Worm (Caenorhabditis elegans) whole organism, L2 larva: ENCODE data around the gene str-88.
"Not testable (repeated sequence)": the region's sequence is repeated elsewhere in the genome, so short reads cannot be mapped to it uniquely, and the experiment has no call there.

Source experiments
- C34F6.9 ChIP-seq: fragments of 150-350 bp; optimal IDR thresholded peaks from 2 replicates; lab custom pipeline; 2014; ENCODE audit warnings: missing biosample characterization, missing genetic modification characterization
- R02D3.7 ChIP-seq: fragments of 150-350 bp; optimal IDR thresholded peaks from 2 replicates; lab custom pipeline; 2014; ENCODE audit warnings: missing biosample characterization, missing genetic modification characterization
- ZK546.5 ChIP-seq: sonication (generic microtip); optimal IDR thresholded peaks from 2 replicates; lab custom pipeline; 2017; ENCODE audit warnings: missing biosample characterization, missing genetic modification characterization
- blmp-1 ChIP-seq: sonication (generic microtip); optimal IDR thresholded peaks from 2 replicates; lab custom pipeline; 2017; ENCODE audit warnings: missing genetic modification characterization, mild to moderate bottlenecking, missing compliant biosample characterization, antibody characterized with exemption, moderate library complexity; ENCODE audit not compliant: insufficient read depth
- ceh-16 ChIP-seq: fragments of 150-350 bp; optimal IDR thresholded peaks from 2 replicates; lab custom pipeline; 2014; ENCODE audit warnings: missing biosample characterization, missing genetic modification characterization
- ceh-82 ChIP-seq: fragments of 150-350 bp; optimal IDR thresholded peaks from 2 replicates; lab custom pipeline; 2014; ENCODE audit warnings: missing biosample characterization, missing genetic modification characterization
- dmd-4 ChIP-seq: sonication (generic microtip); optimal IDR thresholded peaks from 2 replicates; lab custom pipeline; 2017; ENCODE audit warnings: missing biosample characterization, missing genetic modification characterization
- egl-27 ChIP-seq: sonication (generic microtip); optimal IDR thresholded peaks from 3 replicates; lab custom pipeline; 2017; ENCODE audit warnings: missing biosample characterization, missing genetic modification reagents, missing genetic modification characterization
- elt-1 ChIP-seq: fragments of 150-350 bp; optimal IDR thresholded peaks from 2 replicates; lab custom pipeline; 2014; ENCODE audit warnings: missing biosample characterization, missing genetic modification characterization
- elt-3 ChIP-seq: sonication (generic microtip); optimal IDR thresholded peaks from 2 replicates; lab custom pipeline; 2017; ENCODE audit warnings: missing biosample characterization, missing genetic modification characterization
- fos-1 ChIP-seq: fragments of 150-350 bp; optimal IDR thresholded peaks from 2 replicates; lab custom pipeline; 2014; ENCODE audit warnings: missing biosample characterization, missing genetic modification characterization
- gmeb-1 ChIP-seq: fragments of 150-350 bp; optimal IDR thresholded peaks from 2 replicates; lab custom pipeline; 2014; ENCODE audit warnings: missing biosample characterization, missing genetic modification characterization
- lin-11 ChIP-seq: fragments of 150-350 bp; sonication (generic microtip); optimal IDR thresholded peaks from 2 replicates; lab custom pipeline; 2014; ENCODE audit warnings: missing biosample characterization, missing genetic modification characterization, inconsistent platforms, mixed read lengths
- lin-13 ChIP-seq: fragments of 150-350 bp; optimal IDR thresholded peaks from 2 replicates; lab custom pipeline; 2014; ENCODE audit warnings: missing biosample characterization, missing genetic modification reagents, missing genetic modification characterization
- lin-39 ChIP-seq: fragments of 150-350 bp; optimal IDR thresholded peaks from 2 replicates; lab custom pipeline; 2014; ENCODE audit warnings: missing biosample characterization, missing genetic modification reagents, missing genetic modification characterization
- mab-5 ChIP-seq: fragments of 150-350 bp; optimal IDR thresholded peaks from 2 replicates; lab custom pipeline; 2014; ENCODE audit warnings: missing biosample characterization, missing genetic modification characterization
- mbf-1 ChIP-seq: sonication (generic microtip); optimal IDR thresholded peaks from 2 replicates; lab custom pipeline; 2017; ENCODE audit warnings: missing biosample characterization, missing genetic modification characterization
- mdl-1 ChIP-seq, 2 experiments: fragments of 150-350 bp in 1 of 2; sonication (generic microtip) in 1 of 2; optimal IDR thresholded peaks; 2 replicates each; lab custom pipeline; 2017; ENCODE audit warnings: missing biosample characterization in 2 of 2, missing genetic modification characterization in 2 of 2
- nhr-10 ChIP-seq: sonication (generic microtip); optimal IDR thresholded peaks from 2 replicates; lab custom pipeline; 2017; ENCODE audit warnings: missing biosample characterization, missing genetic modification characterization
- nhr-11 ChIP-seq: fragments of 150-350 bp; optimal IDR thresholded peaks from 2 replicates; lab custom pipeline; 2014; ENCODE audit warnings: missing biosample characterization, missing genetic modification characterization
- nhr-21 ChIP-seq: fragments of 150-350 bp; optimal IDR thresholded peaks from 2 replicates; lab custom pipeline; 2014; ENCODE audit warnings: missing biosample characterization, missing genetic modification characterization
- nhr-237 ChIP-seq: fragments of 150-350 bp; optimal IDR thresholded peaks from 2 replicates; lab custom pipeline; 2014; ENCODE audit warnings: missing biosample characterization, missing genetic modification characterization
- nhr-77 ChIP-seq: fragments of 150-350 bp; optimal IDR thresholded peaks from 2 replicates; lab custom pipeline; 2014; ENCODE audit warnings: missing biosample characterization, missing genetic modification characterization
- sma-3 ChIP-seq: sonication (generic microtip); optimal IDR thresholded peaks from 2 replicates; lab custom pipeline; 2016; ENCODE audit warnings: missing genetic modification reagents, missing genetic modification characterization, missing compliant biosample characterization
- sma-9 ChIP-seq, 2 experiments: fragments of 150-350 bp in 1 of 2; sonication (generic microtip) in 1 of 2; optimal IDR thresholded peaks; 2 replicates each; lab custom pipeline; 2014 to 2016; ENCODE audit warnings: missing genetic modification characterization in 2 of 2, mild to moderate bottlenecking in 1 of 2, missing biosample characterization in 1 of 2, missing compliant biosample characterization in 1 of 2, missing genetic modification reagents in 1 of 2, moderate library complexity in 1 of 2
- snpc-4 ChIP-seq: fragments of 150-350 bp; optimal IDR thresholded peaks from 2 replicates; lab custom pipeline; 2014; ENCODE audit warnings: missing biosample characterization, missing genetic modification characterization
- unc-55 ChIP-seq: fragments of 150-350 bp; sonication (generic microtip); optimal IDR thresholded peaks from 3 replicates; lab custom pipeline; 2014; ENCODE audit warnings: missing biosample characterization, missing genetic modification reagents, missing genetic modification characterization
- unc-62 ChIP-seq: fragments of 150-350 bp; optimal IDR thresholded peaks from 2 replicates; lab custom pipeline; 2014; ENCODE audit warnings: missing biosample characterization, missing genetic modification reagents, missing genetic modification characterization
- zag-1 ChIP-seq: fragments of 150-350 bp; optimal IDR thresholded peaks from 2 replicates; lab custom pipeline; 2014; ENCODE audit warnings: missing biosample characterization, missing genetic modification characterization
- ztf-11 ChIP-seq: sonication (generic microtip); optimal IDR thresholded peaks from 2 replicates; lab custom pipeline; 2017; ENCODE audit warnings: missing biosample characterization, missing genetic modification characterization
- ztf-4 ChIP-seq: fragments of 150-350 bp; optimal IDR thresholded peaks from 2 replicates; lab custom pipeline; 2014; ENCODE audit warnings: missing biosample characterization, missing genetic modification characterization

str-88 gene

ce11 chrV:15377903-15378302, 5.7 kb downstream of the str-88 start, which contains the start of gene srh-122:
Gene srh-122, minus strand, starts transcription at chrV:15378003.
- TF ChIP-seq sma-9 (GFP tag; optimal IDR thresholded peaks at IDR 0.05; lab: Kevin White, UChicago) (no peak), sma-9 (tag; optimal IDR thresholded peaks at IDR 0.05; lab: Kevin White, UChicago) (no peak), elt-1 (no peak), zag-1 (tag; lab: Kevin White, UChicago) (no peak), ztf-4 (no peak), snpc-4 (no peak), elt-3 (tag; lab: Kevin White, UChicago) (no peak), R02D3.7 (tag; lab: Kevin White, UChicago) (no peak), nhr-237 (tag; lab: Kevin White, UChicago) (no peak), ZK546.5 (tag; lab: Kevin White, UChicago) (no peak), ceh-16 (tag; lab: Kevin White, UChicago) (no peak), lin-11 (tag; lab: Kevin White, UChicago) (no peak)

DNA sequence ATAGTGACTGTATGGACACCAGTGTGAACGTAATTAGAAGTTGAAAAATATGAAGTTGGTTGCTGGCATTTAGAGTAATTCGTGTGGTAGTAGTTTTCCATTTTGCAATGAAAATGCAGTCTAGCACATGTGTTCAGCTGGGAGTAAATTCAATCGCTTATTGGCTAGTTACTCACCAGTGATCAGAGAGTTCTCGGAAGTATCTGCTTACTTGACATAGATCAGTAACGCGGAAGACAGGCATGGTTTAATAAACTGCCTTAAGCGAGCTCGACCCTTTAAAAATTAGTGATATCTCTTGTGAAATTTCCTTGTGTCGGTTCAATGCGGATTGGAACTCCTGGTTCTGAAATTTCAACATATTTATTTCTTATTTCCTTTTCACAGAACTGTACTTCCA, 7.4 kb downstream of the str-88 start, which contains the start of gene srh-52:
srh-52 (minus strand) TSS at position 101 of the 400 bp plus-strand sequence.
- TF ChIP-seq nhr-21 (tag; lab: Kevin White, UChicago) (no peak), ztf-11 (tag; lab: Kevin White, UChicago) (no peak), mab-5 (tag; lab: Kevin White, UChicago) (no peak), elt-3 (tag; lab: Kevin White, UChicago) (no peak), lin-13 (GFP tag; lab: Kevin White, UChicago) (no peak), mbf-1 (tag; lab: Kevin White, UChicago) (no peak), fos-1 (no peak), unc-62 (no peak), dmd-4 (tag; lab: Kevin White, UChicago) (no peak), nhr-77 (no peak), R02D3.7 (tag; lab: Kevin White, UChicago) (no peak), lin-39 (no peak), sma-3 (GFP tag; lab: Kevin White, UChicago) (no peak), mdl-1 (tag; optimal IDR thresholded peaks at IDR 0.05; lab: Kevin White, UChicago) (no peak), nhr-10 (no peak), lin-11 (tag; lab: Kevin White, UChicago) (no peak), unc-55 (no peak)

ce11 chrV:15369707-15370106, 13.9 kb downstream of the str-88 start, which contains the start of gene nhr-269:
Gene nhr-269, minus strand, starts transcription at chrV:15369807.
- no peak for TF ChIP-seq nhr-10
- no peak for TF ChIP-seq nhr-11
- no peak for TF ChIP-seq egl-27 (tag; lab: Kevin White, UChicago)
- no peak for TF ChIP-seq ceh-82
- no peak for TF ChIP-seq C34F6.9 (tag; lab: Kevin White, UChicago)
- TF ChIP-seq unc-55 = no peak
- TF ChIP-seq lin-39 = no peak
- TF ChIP-seq nhr-237 (tag; lab: Kevin White, UChicago) = no peak

ce11 chrV:15367770-15368169, 15.9 kb downstream of the str-88 start:
- no peak for TF ChIP-seq snpc-4
- TF ChIP-seq, all 48 proteins: peak for 0

- not testable (repeated sequence) for TF ChIP-seq snpc-4; nhr-77; blmp-1 (tag; lab: Kevin White, UChicago)
- TF ChIP-seq, all 48 proteins: peak for 0; not testable (repeated sequence) for 48
Measured at ce11 chrV:15361412-15361811, 22.2 kb downstream of the str-88 start, which contains the start of gene ech-1.1. Gene ech-1.1, minus strand, starts transcription at chrV:15361512.

DNA sequence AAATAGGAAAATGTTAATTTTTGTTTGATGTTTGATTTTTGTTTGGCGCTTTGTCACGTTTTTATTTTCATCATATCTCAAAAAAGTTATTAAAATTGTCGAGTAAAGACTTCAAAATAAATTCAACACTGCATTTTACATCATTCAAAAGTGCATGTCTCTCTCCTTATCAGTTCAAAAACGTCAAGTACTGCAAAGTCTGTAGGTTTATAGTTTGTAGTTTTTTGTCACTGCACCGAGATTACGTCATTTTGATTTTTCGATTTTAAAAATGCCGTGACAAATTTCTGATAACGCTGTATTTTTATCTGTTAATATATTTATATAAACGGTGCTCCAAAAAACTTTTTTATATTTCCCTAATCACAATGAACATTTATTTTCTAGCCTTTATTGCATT, 29.0 kb downstream of the str-88 start, which contains the start of gene C29F3.7:
C29F3.7 (plus strand) TSS at position 254 of the 400 bp plus-strand sequence.
- no peak for TF ChIP-seq ZK546.5 (tag; lab: Kevin White, UChicago)
- peak; percentile 44 for TF ChIP-seq gmeb-1 (tag; lab: Kevin White, UChicago)
- peak; percentile 97 for TF ChIP-seq fos-1
- peak; percentile 87 for TF ChIP-seq sma-9 (GFP tag; optimal IDR thresholded peaks at IDR 0.05; lab: Kevin White, UChicago)
- no peak for TF ChIP-seq sma-9 (tag; optimal IDR thresholded peaks at IDR 0.05; lab: Kevin White, UChicago)
- TF ChIP-seq, all 48 proteins: peak for 3
